Worm (Caenorhabditis elegans): ENCODE results near the gene srp-1.

srp-1 gene

DNA sequence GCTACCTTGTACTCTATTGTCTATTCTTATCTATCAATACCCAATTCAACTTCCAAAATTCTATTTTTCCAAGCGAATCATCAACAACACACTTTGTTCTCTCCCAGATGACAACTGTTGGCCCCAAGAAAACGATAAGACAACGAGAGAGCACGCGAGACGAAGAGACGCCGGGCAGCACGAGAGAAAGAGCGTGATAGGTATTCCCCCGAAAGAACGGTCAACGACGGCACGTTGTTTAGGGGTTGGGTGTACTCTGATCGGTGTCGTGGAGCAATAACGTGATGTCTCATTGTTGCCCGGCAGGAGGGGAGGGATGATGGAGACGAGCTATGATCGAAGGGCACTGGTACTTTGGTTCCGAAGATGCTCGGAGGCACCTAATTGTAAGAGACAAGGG, 21.8 kb upstream of the srp-1 start (continued):
- TF ChIP-seq Y56A3A.18 (GFP tag; IDR thresholded peaks at IDR 0.05) = peak; percentile 46; the same call in 1 of the 2 replicates
- peak; percentile 96 for TF ChIP-seq B0336.3 (GFP tag; IDR thresholded peaks at IDR 0.05)
- TF ChIP-seq F10E7.11 (tag; optimal IDR thresholded peaks at IDR 0.05) = no peak
- peak; percentile 33; the same call in 1 of the 2 replicates for TF ChIP-seq cebp-1 (GFP tag; IDR thresholded peaks at IDR 0.05)
- TF ChIP-seq cebp-1 (tag; optimal IDR thresholded peaks at IDR 0.05) = peak; percentile 89
- TF ChIP-seq lsl-1 (GFP tag; optimal IDR thresholded peaks at IDR 0.05) = no peak
- peak; percentile 64; the same call in 1 of the 2 replicates for TF ChIP-seq madf-3 (GFP tag; IDR thresholded peaks at IDR 0.05)
- peak; percentile 93 for TF ChIP-seq atf-7 (tag; optimal IDR thresholded peaks at IDR 0.05)
- TF ChIP-seq tbp1 (GFP tag; optimal IDR thresholded peaks at IDR 0.05) = peak; percentile 63
- no peak for TF ChIP-seq nhr-27 (tag; optimal IDR thresholded peaks at IDR 0.05)
- no peak for TF ChIP-seq F39B2.1 (GFP tag; IDR thresholded peaks at IDR 0.05)
- no peak for TF ChIP-seq B0261.1 (tag; optimal IDR thresholded peaks at IDR 0.05)
- no peak for TF ChIP-seq ztf-25 (GFP tag; IDR thresholded peaks at IDR 0.05)
- TF ChIP-seq aptf-3 (GFP tag; IDR thresholded peaks at IDR 0.05) = no peak
- no peak for TF ChIP-seq bed-2 (GFP tag; IDR thresholded peaks at IDR 0.05)
- no peak for TF ChIP-seq ceh-91 (GFP tag; IDR thresholded peaks at IDR 0.05)
- TF ChIP-seq F49E8.2 (tag; optimal IDR thresholded peaks at IDR 0.05; ENCODE audit: insufficient read depth) = no peak
- TF ChIP-seq Y79H2A.3 (GFP tag; conservative IDR thresholded peaks at IDR 0.05) = no peak
- TF ChIP-seq hlh-26 (GFP tag; conservative IDR thresholded peaks at IDR 0.05) = no peak
- TF ChIP-seq ets-4 (GFP tag; optimal IDR thresholded peaks at IDR 0.05) = peak; percentile 84
- peak; percentile 47; the same call in 1 of the 2 replicates for TF ChIP-seq rcor-1 (GFP tag; IDR thresholded peaks at IDR 0.05)
- peak; percentile 83 for TF ChIP-seq ztf-26 (tag; optimal IDR thresholded peaks at IDR 0.05)
- peak; percentile 75; the same call in 1 of the 2 replicates for TF ChIP-seq Y53G8AR.9 (GFP tag; conservative IDR thresholded peaks at IDR 0.05)
- TF ChIP-seq F22D6.2 (tag; optimal IDR thresholded peaks at IDR 0.05) = peak; percentile 84
- TF ChIP-seq ceh-40 (GFP tag; IDR thresholded peaks at IDR 0.05) = no peak
- no peak for TF ChIP-seq attf-3 (GFP tag; conservative IDR thresholded peaks at IDR 0.05)
- no peak for TF ChIP-seq madf-8 (GFP tag; conservative IDR thresholded peaks at IDR 0.05)
- TF ChIP-seq tbx-9 (tag; optimal IDR thresholded peaks at IDR 0.05; ENCODE audit: borderline replicate concordance) = no peak
- TF ChIP-seq lin-26 (GFP tag; IDR thresholded peaks at IDR 0.05) = peak; percentile 73
- no peak for TF ChIP-seq nhr-120 (GFP tag; IDR thresholded peaks at IDR 0.05)
- TF ChIP-seq sdz-38 (tag; optimal IDR thresholded peaks at IDR 0.05) = no peak
- peak; percentile 18 for TF ChIP-seq athp-1 (tag; optimal IDR thresholded peaks at IDR 0.05)
- TF ChIP-seq F57A8.1 (GFP tag; optimal IDR thresholded peaks at IDR 0.05) = no peak
- TF ChIP-seq ceh-100 (GFP tag; IDR thresholded peaks at IDR 0.05) = no peak
- no peak for TF ChIP-seq rpc-1 (optimal IDR thresholded peaks at IDR 0.05)
- no peak for TF ChIP-seq rpc-1 (tag; optimal IDR thresholded peaks at IDR 0.05)
- no peak for TF ChIP-seq ztf-3 (GFP tag; optimal IDR thresholded peaks at IDR 0.05)
- TF ChIP-seq aptf-2 (GFP tag; conservative IDR thresholded peaks at IDR 0.05) = no peak
- TF ChIP-seq zfh-2 (GFP tag; conservative IDR thresholded peaks at IDR 0.05) = peak; percentile 81
- peak; percentile 85 for TF ChIP-seq hmg-1.2 (GFP tag; IDR thresholded peaks at IDR 0.05)
- no peak for TF ChIP-seq Y53F4B.3 (GFP tag; IDR thresholded peaks at IDR 0.05)
- TF ChIP-seq bed-1 (GFP tag; IDR thresholded peaks at IDR 0.05) = no peak
- no peak for TF ChIP-seq snpc-3.4 (tag; optimal IDR thresholded peaks at IDR 0.05)
- peak in 1 of 2 experiments; percentile 85 for TF ChIP-seq let-607 (tag; optimal IDR thresholded peaks at IDR 0.05)
- TF ChIP-seq pbrm-1 (GFP tag; IDR thresholded peaks at IDR 0.05) = peak; percentile 77
- TF ChIP-seq unc-130 (GFP tag; optimal IDR thresholded peaks at IDR 0.05) = no peak
- TF ChIP-seq T26A5.8 (tag; optimal IDR thresholded peaks at IDR 0.05) = no peak
- TF ChIP-seq ztf-6 (GFP tag; IDR thresholded peaks at IDR 0.05) = no peak
- no peak for TF ChIP-seq ztf-18 (tag; optimal IDR thresholded peaks at IDR 0.05)
- no peak for TF ChIP-seq fkh-3 (tag; optimal IDR thresholded peaks at IDR 0.05)
